Worm (Caenorhabditis elegans): ENCODE results near the gene hil-7.

- TF ChIP-seq cog-1 (tag; optimal IDR thresholded peaks at IDR 0.05) (no peak), ref-1 (GFP tag; conservative IDR thresholded peaks at IDR 0.05) (no peak), ztf-29 (GFP tag; IDR thresholded peaks at IDR 0.05) (no peak), flt-1 (GFP tag; IDR thresholded peaks at IDR 0.05) (no peak), T22C8.4 (GFP tag; IDR thresholded peaks at IDR 0.05) (no peak), klf-2 (GFP tag; conservative IDR thresholded peaks at IDR 0.05) (no peak)
Measured at ce11 chrIV:6657519-6658031, 11.5 kb downstream of the hil-7 start, which contains the start of gene C01B10.11.

All from whole organism, midembryonic.